Worm (Caenorhabditis elegans): Measurements from ENCODE around the gene ast-1.

Gene ast-1

ce11 chrII:4089183-4089582 is 46.0 kb downstream of the ast-1 start (continued):
- TF ChIP-seq snpc-1.1 (tag; optimal IDR thresholded peaks at IDR 0.05; ENCODE audit: insufficient read depth) (no peak), nhr-90 (tag; optimal IDR thresholded peaks at IDR 0.05) (peak; percentile 59)

- no peak for TF ChIP-seq hsf-1 (GFP tag; IDR thresholded peaks at IDR 0.05)
- peak; percentile 47; the same call in 1 of the 2 replicates for TF ChIP-seq egrh-3 (GFP tag; IDR thresholded peaks at IDR 0.05)
- peak; percentile 80 for TF ChIP-seq zfh-2 (GFP tag; conservative IDR thresholded peaks at IDR 0.05)
- TF ChIP-seq ZK185.1 (tag; optimal IDR thresholded peaks at IDR 0.05; ENCODE audit: poor library complexity, severe bottlenecking) = no peak
Measured at ce11 chrII:4085601-4086000, 49.6 kb downstream of the ast-1 start.

- TF ChIP-seq mel-28 (tag; optimal IDR thresholded peaks at IDR 0.05; ENCODE audit: borderline replicate concordance) = no peak
- TF ChIP-seq ztf-6 (GFP tag; IDR thresholded peaks at IDR 0.05) = no peak
- no peak for TF ChIP-seq fkh-3 (tag; optimal IDR thresholded peaks at IDR 0.05)
- TF ChIP-seq hsf-1 (GFP tag; IDR thresholded peaks at IDR 0.05) = no peak
- no peak for TF ChIP-seq atf-7 (tag; optimal IDR thresholded peaks at IDR 0.05)
- no peak for TF ChIP-seq madf-8 (GFP tag; conservative IDR thresholded peaks at IDR 0.05)
- TF ChIP-seq ZK185.1 (tag; optimal IDR thresholded peaks at IDR 0.05; ENCODE audit: poor library complexity, severe bottlenecking) = no peak
- no peak for TF ChIP-seq snpc-1.3 (tag; optimal IDR thresholded peaks at IDR 0.05; ENCODE audit: insufficient read depth)
- TF ChIP-seq nhr-27 (tag; optimal IDR thresholded peaks at IDR 0.05) = no peak
- no peak for TF ChIP-seq hlh-12 (tag; optimal IDR thresholded peaks at IDR 0.05)
- TF ChIP-seq nhr-80 (tag; optimal IDR thresholded peaks at IDR 0.05) = no peak
- TF ChIP-seq nhr-179 (tag; optimal IDR thresholded peaks at IDR 0.05) = no peak
- no peak for TF ChIP-seq ztf-28 (GFP tag; IDR thresholded peaks at IDR 0.05)
Measured at ce11 chrII:4082754-4083153, 52.4 kb downstream of the ast-1 start, which contains the start of gene R11F4.2. Gene R11F4.2, plus strand, starts transcription at chrII:4083054.

ce11 chrII:4081891-4082290 is 53.3 kb downstream of the ast-1 start:
- TF ChIP-seq nhr-27 (tag; optimal IDR thresholded peaks at IDR 0.05) = no peak
- no peak for TF ChIP-seq ztf-3 (GFP tag; optimal IDR thresholded peaks at IDR 0.05)
- no peak for TF ChIP-seq F37B4.10 (GFP tag; IDR thresholded peaks at IDR 0.05)
- TF ChIP-seq sdz-38 (tag; optimal IDR thresholded peaks at IDR 0.05) = no peak
- TF ChIP-seq snpc-1.3 (tag; optimal IDR thresholded peaks at IDR 0.05; ENCODE audit: insufficient read depth) = no peak
- TF ChIP-seq bed-2 (GFP tag; IDR thresholded peaks at IDR 0.05) = no peak
- no peak for TF ChIP-seq F10E7.11 (tag; optimal IDR thresholded peaks at IDR 0.05)
- no peak for TF ChIP-seq ztf-22 (GFP tag; optimal IDR thresholded peaks at IDR 0.05)
- TF ChIP-seq C06A6.2 (GFP tag; conservative IDR thresholded peaks at IDR 0.05) = no peak
- TF ChIP-seq sea-2 (GFP tag; IDR thresholded peaks at IDR 0.05) = no peak
- no peak for TF ChIP-seq K12H6.12 (tag; optimal IDR thresholded peaks at IDR 0.05)
- no peak for TF ChIP-seq ceh-58 (GFP tag; IDR thresholded peaks at IDR 0.05)
- no peak for TF ChIP-seq F57A8.1 (GFP tag; optimal IDR thresholded peaks at IDR 0.05)
- no peak for TF ChIP-seq ceh-100 (GFP tag; IDR thresholded peaks at IDR 0.05)
- no peak for TF ChIP-seq B0035.1 (tag; optimal IDR thresholded peaks at IDR 0.05)
- TF ChIP-seq B0261.1 (tag; optimal IDR thresholded peaks at IDR 0.05) = no peak
- no peak for TF ChIP-seq nhr-120 (GFP tag; IDR thresholded peaks at IDR 0.05)
- no peak for TF ChIP-seq rec-8 (tag; optimal IDR thresholded peaks at IDR 0.05)

- TF ChIP-seq F22D6.2 (tag; optimal IDR thresholded peaks at IDR 0.05) (no peak), nhr-80 (tag; optimal IDR thresholded peaks at IDR 0.05) (no peak), athp-1 (tag; optimal IDR thresholded peaks at IDR 0.05) (no peak), zfh-2 (GFP tag; conservative IDR thresholded peaks at IDR 0.05) (peak; percentile 53; the same call in 1 of the 2 replicates), T26A5.8 (tag; optimal IDR thresholded peaks at IDR 0.05) (no peak)
Measured at ce11 chrII:4081141-4081540, 54.0 kb downstream of the ast-1 start.
